Worm (Caenorhabditis elegans) whole organism, L2 larva: Measurements from ENCODE around the gene F49E12.12.

Experiments
- R02D3.7 ChIP-seq: fragments of 150-350 bp; optimal IDR thresholded peaks from 2 replicates; lab custom pipeline; 2014; ENCODE audit warnings: missing biosample characterization, missing genetic modification characterization
- aly-2 ChIP-seq: fragments of 150-350 bp; optimal IDR thresholded peaks from 2 replicates; lab custom pipeline; 2014; ENCODE audit warnings: missing biosample characterization, missing genetic modification characterization
- ceh-16 ChIP-seq: fragments of 150-350 bp; optimal IDR thresholded peaks from 2 replicates; lab custom pipeline; 2014; ENCODE audit warnings: missing biosample characterization, missing genetic modification characterization
- elt-1 ChIP-seq: fragments of 150-350 bp; optimal IDR thresholded peaks from 2 replicates; lab custom pipeline; 2014; ENCODE audit warnings: missing biosample characterization, missing genetic modification characterization
- elt-3 ChIP-seq: sonication (generic microtip); optimal IDR thresholded peaks from 2 replicates; lab custom pipeline; 2017; ENCODE audit warnings: missing biosample characterization, missing genetic modification characterization
- nhr-11 ChIP-seq: fragments of 150-350 bp; optimal IDR thresholded peaks from 2 replicates; lab custom pipeline; 2014; ENCODE audit warnings: missing biosample characterization, missing genetic modification characterization
- nhr-237 ChIP-seq: fragments of 150-350 bp; optimal IDR thresholded peaks from 2 replicates; lab custom pipeline; 2014; ENCODE audit warnings: missing biosample characterization, missing genetic modification characterization
- nhr-6 ChIP-seq: fragments of 150-350 bp; optimal IDR thresholded peaks from 2 replicates; lab custom pipeline; 2014; ENCODE audit warnings: missing biosample characterization, missing genetic modification characterization
- skn-1 ChIP-seq: sonication (generic microtip); optimal IDR thresholded peaks from 2 replicates; lab custom pipeline; 2017; ENCODE audit warnings: missing biosample characterization, missing genetic modification characterization
- unc-62 ChIP-seq: fragments of 150-350 bp; optimal IDR thresholded peaks from 2 replicates; lab custom pipeline; 2014; ENCODE audit warnings: missing biosample characterization, missing genetic modification reagents, missing genetic modification characterization
- zag-1 ChIP-seq: fragments of 150-350 bp; optimal IDR thresholded peaks from 2 replicates; lab custom pipeline; 2014; ENCODE audit warnings: missing biosample characterization, missing genetic modification characterization

- TF ChIP-seq skn-1 (tag; lab: Kevin White, UChicago) (no peak), ceh-16 (no peak), nhr-6 (no peak), nhr-237 (tag; lab: Kevin White, UChicago) (no peak), unc-62 (GFP tag; lab: Kevin White, UChicago) (no peak), elt-3 (tag; lab: Kevin White, UChicago) (no peak), R02D3.7 (tag; lab: Kevin White, UChicago) (no peak), aly-2 (tag; lab: Kevin White, UChicago) (no peak), elt-1 (tag; lab: Kevin White, UChicago) (no peak), zag-1 (tag; lab: Kevin White, UChicago) (no peak), nhr-11 (tag; lab: Kevin White, UChicago) (no peak)
Measured at ce11 chrII:8405303-8405702, 24.0 kb downstream of the F49E12.12 start, which contains the start of gene ubc-24.
